Worm (Caenorhabditis elegans): ENCODE results near the gene mrpl-20.

DNA sequence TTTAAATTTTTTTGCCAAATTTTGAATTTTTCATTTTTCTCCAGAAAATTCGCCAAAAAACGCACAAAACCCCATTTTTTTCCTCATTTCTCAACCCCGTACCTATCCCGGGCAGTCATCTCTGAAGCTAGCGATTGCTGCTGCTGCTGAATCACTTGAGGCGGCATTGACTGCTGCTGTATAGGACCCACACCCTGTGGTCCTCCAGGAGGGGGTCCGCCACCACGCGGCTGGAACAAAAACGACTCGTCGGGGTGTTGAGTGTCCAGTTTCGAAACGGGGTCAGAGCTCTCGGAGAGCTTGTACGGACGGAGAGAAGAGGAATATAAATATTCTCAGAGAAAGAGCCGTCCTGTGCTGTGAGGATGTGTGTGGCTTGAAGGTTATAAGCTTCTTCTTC is 7.7 kb upstream of the mrpl-20 start, which contains the start of gene sam-10:
- TF ChIP-seq fkh-10 (GFP tag; optimal IDR thresholded peaks at IDR 0.05) (no peak), attf-4 (tag; optimal IDR thresholded peaks at IDR 0.05) (no peak), nhr-25 (tag; optimal IDR thresholded peaks at IDR 0.05; ENCODE audit: borderline replicate concordance, insufficient read depth) (no peak), Y5F2A.4 (GFP tag; optimal IDR thresholded peaks at IDR 0.05) (no peak), ceh-82 (tag; optimal IDR thresholded peaks at IDR 0.05) (no peak), ztf-11 (tag; optimal IDR thresholded peaks at IDR 0.05) (no peak), lsy-2 (tag; optimal IDR thresholded peaks at IDR 0.05) (no peak), unc-130 (GFP tag; optimal IDR thresholded peaks at IDR 0.05) (no peak), unc-39 (tag; optimal IDR thresholded peaks at IDR 0.05) (no peak), ama-1 (optimal IDR thresholded peaks at IDR 0.05) (no peak)
